Fruit fly (Drosophila melanogaster) whole organism: ENCODE results near the gene CG31915.

Experiments used
- CG8478 ChIP-seq: fragments of >200 bp; optimal IDR thresholded peaks from 2 replicates; lab custom pipeline; 2018; ENCODE audit warnings: inconsistent platforms
- Dll ChIP-seq: fragments of >200 bp; optimal IDR thresholded peaks from 2 replicates; lab custom pipeline; 2017
- EcR ChIP-seq, 2 experiments: fragments of >200 bp; optimal IDR thresholded peaks; 2 replicates each; lab custom pipeline; 2017; ENCODE audit warnings: missing biosample characterization in 2 of 2, missing genetic modification characterization in 2 of 2, missing genetic modification reagents in 2 of 2
- psq ChIP-seq: fragments of >200 bp; optimal IDR thresholded peaks from 2 replicates; lab custom pipeline; 2017
- usp ChIP-seq: fragments of >200 bp; optimal IDR thresholded peaks from 2 replicates; lab custom pipeline; 2017; ENCODE audit warnings: missing biosample characterization, missing genetic modification characterization, mixed read lengths

DNA sequence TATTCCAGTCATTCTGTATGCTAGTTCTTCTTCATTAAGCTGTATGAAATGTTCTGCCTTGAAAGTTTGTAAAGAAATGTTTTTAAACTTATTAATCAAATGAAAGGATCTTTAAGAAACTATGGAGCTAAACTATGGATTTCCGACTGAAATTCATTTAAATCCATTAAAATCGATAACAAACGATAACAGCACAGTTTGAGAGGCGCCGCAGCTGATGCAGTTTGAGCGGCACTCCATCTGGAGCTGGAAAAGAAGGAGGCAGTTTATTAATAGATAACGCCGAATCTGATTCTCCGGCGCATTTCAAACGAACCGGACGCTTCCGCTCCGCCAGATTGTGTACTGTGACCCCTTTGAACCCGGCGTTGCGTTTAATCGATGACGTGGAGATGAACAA lies at the start of gene CG31915:
- no peak for TF ChIP-seq usp (GFP tag; lab: Kevin White, UChicago)
- TF ChIP-seq Dll (lab: Kevin White, UChicago), result no peak
- TF ChIP-seq CG8478 (lab: Kevin White, UChicago), result no peak
- TF ChIP-seq psq, result no peak
- TF ChIP-seq EcR (GFP tag; optimal IDR thresholded peaks at IDR 0.05; lab: Kevin White, UChicago), result no peak
